Fruit fly (Drosophila melanogaster): ENCODE results near the gene GluRS-m.

Gene GluRS-m

DNA sequence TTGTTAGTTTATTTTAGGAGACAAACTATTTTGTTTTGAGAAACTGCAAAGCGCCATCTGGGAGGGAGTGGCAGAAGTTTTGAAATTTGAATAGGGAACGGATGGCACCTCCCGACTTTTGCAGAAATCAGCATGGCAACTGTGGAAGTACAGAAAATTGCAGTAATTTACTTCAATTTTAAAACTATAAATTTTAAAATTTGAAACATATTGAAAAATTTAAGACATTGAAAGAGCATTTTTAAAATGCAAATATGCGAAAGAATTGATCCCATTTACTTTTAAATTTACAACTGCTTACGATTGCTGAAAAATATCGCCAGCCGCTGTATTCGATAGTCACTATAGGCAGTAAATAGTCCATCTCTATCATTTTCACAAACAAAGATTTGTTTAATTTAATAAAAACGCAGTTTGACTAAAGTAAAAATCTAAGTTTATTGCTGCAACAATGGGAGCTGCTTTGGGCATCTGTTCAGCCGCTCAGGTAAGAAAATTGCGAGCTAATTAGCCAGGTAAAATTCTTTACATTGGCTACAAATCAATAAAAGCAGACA, 4.5 kb downstream of the GluRS-m start, which contains the start of gene Serinc (continued):
- TF ChIP-seq Asciz (GFP tag; optimal IDR thresholded peaks at IDR 0.05): no peak
- peak; percentile 52 for TF ChIP-seq Dref (GFP tag; IDR thresholded peaks at IDR 0.05)
- peak; percentile 51 for TF ChIP-seq CG7987 (GFP tag; optimal IDR thresholded peaks at IDR 0.05)
- TF ChIP-seq CG13424 (tag; optimal IDR thresholded peaks at IDR 0.05): peak; percentile 71
- no peak for TF ChIP-seq CG11695 (GFP tag; IDR thresholded peaks at IDR 0.05)
- peak; percentile 42; the same call in 1 of the 2 replicates for TF ChIP-seq CG14014 (GFP tag; IDR thresholded peaks at IDR 0.05)
- no peak for TF ChIP-seq Hr39 (optimal IDR thresholded peaks at IDR 0.05)
- TF ChIP-seq pita (GFP tag; optimal IDR thresholded peaks at IDR 0.05): peak; percentile 49
- no peak for TF ChIP-seq CG32767 (GFP tag; IDR thresholded peaks at IDR 0.05)
- no peak for TF ChIP-seq lov (optimal IDR thresholded peaks at IDR 0.05)
- no peak for TF ChIP-seq lov (GFP tag; IDR thresholded peaks at IDR 0.05)
- no peak for TF ChIP-seq CG8765 (GFP tag; IDR thresholded peaks at IDR 0.05)
- TF ChIP-seq Aef1 (GFP tag; IDR thresholded peaks at IDR 0.05): peak; percentile 34; the same call in 2 of the 3 replicates
- TF ChIP-seq Usf (GFP tag; optimal IDR thresholded peaks at IDR 0.05): no peak
- TF ChIP-seq Ada2b (GFP tag; IDR thresholded peaks at IDR 0.05): peak; percentile 21; the same call in 1 of the 2 replicates
- no peak for TF ChIP-seq CG5180 (GFP tag; optimal IDR thresholded peaks at IDR 0.05)
- no peak for TF ChIP-seq gsb (GFP tag; IDR thresholded peaks at IDR 0.05)
- peak; percentile 97 for TF ChIP-seq CG14860 (GFP tag; IDR thresholded peaks at IDR 0.05; ENCODE audit: partially characterized antibody)
- TF ChIP-seq dimm (GFP tag; IDR thresholded peaks at IDR 0.05): no peak
- no peak for TF ChIP-seq nom (GFP tag; optimal IDR thresholded peaks at IDR 0.05)
- TF ChIP-seq sqz (GFP tag; optimal IDR thresholded peaks at IDR 0.05): no peak
- TF ChIP-seq disco-r (GFP tag; optimal IDR thresholded peaks at IDR 0.05): no peak
- TF ChIP-seq eve (GFP tag; optimal IDR thresholded peaks at IDR 0.05): no peak
- no peak for TF ChIP-seq pfk (GFP tag; optimal IDR thresholded peaks at IDR 0.05)
- TF ChIP-seq CG15011 (GFP tag; optimal IDR thresholded peaks at IDR 0.05): no peak
- 0 out of 3 replicates have a peak, but pooled peaks have one; percentile 14 for TF ChIP-seq CG34422 (GFP tag; IDR thresholded peaks at IDR 0.05)
- TF ChIP-seq CG12104 (GFP tag; optimal IDR thresholded peaks at IDR 0.05): peak; percentile 53
- TF ChIP-seq kah (GFP tag; optimal IDR thresholded peaks at IDR 0.05): no peak
- TF ChIP-seq CG7786 (GFP tag; optimal IDR thresholded peaks at IDR 0.05): no peak
- TF ChIP-seq CG17612 (GFP tag; IDR thresholded peaks at IDR 0.05): no peak
- TF ChIP-seq CG32532 (GFP tag; IDR thresholded peaks at IDR 0.05): peak; percentile 62; the same call in 1 of the 2 replicates
- TF ChIP-seq tna (GFP tag; IDR thresholded peaks at IDR 0.05; ENCODE audit: partially characterized antibody): peak; percentile 95
- no peak for TF ChIP-seq CG18011 (GFP tag; optimal IDR thresholded peaks at IDR 0.05)
- no peak for TF ChIP-seq ttk (GFP tag; IDR thresholded peaks at IDR 0.05)
- peak; percentile 6 for TF ChIP-seq wek (GFP tag; optimal IDR thresholded peaks at IDR 0.05)
- TF ChIP-seq sc (optimal IDR thresholded peaks at IDR 0.05): no peak
- peak; percentile 5 for TF ChIP-seq sc (GFP tag; optimal IDR thresholded peaks at IDR 0.05)
- 0 out of 2 replicates have a peak, but pooled peaks have one; percentile 34 for TF ChIP-seq al (GFP tag; IDR thresholded peaks at IDR 0.05)
- no peak; the same call in 2 of the 3 replicates for TF ChIP-seq jigr1 (GFP tag; IDR thresholded peaks at IDR 0.05)
- TF ChIP-seq pzg (GFP tag; optimal IDR thresholded peaks at IDR 0.05): peak; percentile 71
- peak; percentile 69 for TF ChIP-seq Hsf (GFP tag; optimal IDR thresholded peaks at IDR 0.05)
- TF ChIP-seq TFAM (GFP tag; optimal IDR thresholded peaks at IDR 0.05): no peak
- TF ChIP-seq cg (GFP tag; optimal IDR thresholded peaks at IDR 0.05): no peak
- peak; percentile 27 for TF ChIP-seq CG2875 (GFP tag; optimal IDR thresholded peaks at IDR 0.05)
- TF ChIP-seq Rfx (GFP tag; IDR thresholded peaks at IDR 0.05): 0 out of 2 replicates have a peak, but pooled peaks have one; percentile 71
- peak; percentile 72 for TF ChIP-seq sob (GFP tag; IDR thresholded peaks at IDR 0.05)
- TF ChIP-seq CG3065 (GFP tag; optimal IDR thresholded peaks at IDR 0.05): peak; percentile 33
- no peak for TF ChIP-seq wdn (GFP tag; IDR thresholded peaks at IDR 0.05)
- TF ChIP-seq cas (GFP tag; IDR thresholded peaks at IDR 0.05): no peak
- TF ChIP-seq CG8359 (GFP tag; optimal IDR thresholded peaks at IDR 0.05; ENCODE audit: borderline replicate concordance): no peak
- no peak for TF ChIP-seq Mrtf (GFP tag; IDR thresholded peaks at IDR 0.05)

All from whole organism, embryonic.